Worm (Caenorhabditis elegans) whole organism, young adult: ENCODE data around the gene T26H8.5.
"Not testable (repeated sequence)": the region's sequence is repeated elsewhere in the genome, so short reads cannot be mapped to it uniquely, and the experiment has no call there.

Source experiments
- C06A6.2 ChIP-seq: fragments of 200-800 bp; sonication (Bioruptor generic); conservative IDR thresholded peaks from 2 replicates; pipeline ENCODE4 v1.3.6; 2022; ENCODE audit warnings: missing genetic modification characterization, missing compliant biosample characterization
- F10E7.11 ChIP-seq: sonication (generic microtip); optimal IDR thresholded peaks from 2 replicates; lab custom pipeline; 2017; ENCODE audit warnings: mild to moderate bottlenecking, missing genetic modification characterization, moderate library complexity, missing compliant biosample characterization
- F22D6.2 ChIP-seq: sonication (generic microtip); optimal IDR thresholded peaks from 2 replicates; lab custom pipeline; 2016; ENCODE audit warnings: mild to moderate bottlenecking, missing genetic modification characterization, missing compliant biosample characterization
- F33H1.4 ChIP-seq: fragments of 200-800 bp; sonication (Bioruptor generic); IDR thresholded peaks from 2 replicates; pipeline ENCODE4 v1.3.6; 2022; ENCODE audit warnings: missing genetic modification reagents, missing genetic modification characterization, missing compliant biosample characterization
- F49E8.2 ChIP-seq: sonication (generic microtip); optimal IDR thresholded peaks from 3 replicates; lab custom pipeline; 2017; ENCODE audit warnings: missing genetic modification characterization, mild to moderate bottlenecking, missing compliant biosample characterization, antibody characterized with exemption, moderate library complexity; ENCODE audit not compliant: insufficient read depth
- K12H6.12 ChIP-seq: fragments of 200-800 bp; sonication (Bioruptor generic); optimal IDR thresholded peaks from 2 replicates; lab custom pipeline; 2018; ENCODE audit warnings: mild to moderate bottlenecking, missing genetic modification characterization, missing compliant biosample characterization
- Y95B8A.8 ChIP-seq: fragments of 200-800 bp; sonication (Bioruptor generic); IDR thresholded peaks from 2 replicates; pipeline ENCODE4 v1.3.6; 2022; ENCODE audit warnings: missing genetic modification reagents, missing genetic modification characterization, missing compliant biosample characterization
- ZK185.1 ChIP-seq: sonication (generic microtip); optimal IDR thresholded peaks from 2 replicates; lab custom pipeline; 2016; ENCODE audit warnings: mild to moderate bottlenecking, missing genetic modification characterization, missing compliant biosample characterization; ENCODE audit not compliant: poor library complexity, severe bottlenecking
- bed-1 ChIP-seq: fragments of 200-800 bp; sonication (Bioruptor generic); IDR thresholded peaks from 2 replicates; pipeline ENCODE4 v1.3.6; 2022; ENCODE audit warnings: missing genetic modification reagents, missing genetic modification characterization, missing compliant biosample characterization
- bed-2 ChIP-seq: fragments of 200-800 bp; sonication (Bioruptor generic); IDR thresholded peaks from 2 replicates; pipeline ENCODE4 v1.3.6; 2022; ENCODE audit warnings: missing genetic modification reagents, missing genetic modification characterization, missing compliant biosample characterization
- cebp-2 ChIP-seq: fragments of 200-800 bp; sonication (Bioruptor generic); IDR thresholded peaks from 2 replicates; pipeline ENCODE4 v1.3.6; 2022; ENCODE audit warnings: missing genetic modification characterization, missing compliant biosample characterization
- ceh-40 ChIP-seq: fragments of 200-800 bp; sonication (Bioruptor generic); IDR thresholded peaks from 2 replicates; pipeline ENCODE4 v1.3.6; 2022; ENCODE audit warnings: missing genetic modification characterization, missing compliant biosample characterization
- ceh-58 ChIP-seq: fragments of 200-800 bp; sonication (Bioruptor generic); IDR thresholded peaks from 2 replicates; pipeline ENCODE4 v1.3.6; 2022; ENCODE audit warnings: missing genetic modification characterization, missing compliant biosample characterization
- ceh-79 ChIP-seq: sonication (generic microtip); optimal IDR thresholded peaks from 2 replicates; lab custom pipeline; 2017; ENCODE audit warnings: mild to moderate bottlenecking, missing genetic modification characterization, missing compliant biosample characterization
- efl-1 ChIP-seq: fragments of 150-350 bp; optimal IDR thresholded peaks from 2 replicates; lab custom pipeline; 2014; ENCODE audit warnings: missing biosample characterization, missing genetic modification reagents, missing genetic modification characterization
- egrh-3 ChIP-seq: fragments of 200-800 bp; sonication (Bioruptor generic); IDR thresholded peaks from 2 replicates; pipeline ENCODE4 v1.3.6; 2022; ENCODE audit warnings: missing genetic modification reagents, missing genetic modification characterization, missing compliant biosample characterization
- him-1 ChIP-seq: sonication (generic microtip); optimal IDR thresholded peaks from 2 replicates; lab custom pipeline; 2016; ENCODE audit warnings: missing genotype, missing genetic modification reagents, missing genetic modification characterization, missing compliant biosample characterization
- hlh-26 ChIP-seq: fragments of 200-800 bp; sonication (Bioruptor generic); conservative IDR thresholded peaks from 2 replicates; pipeline ENCODE4 v1.3.6; 2022; ENCODE audit warnings: missing genetic modification reagents, missing genetic modification characterization, missing compliant biosample characterization
- hmg-20 ChIP-seq: fragments of 200-800 bp; sonication (Bioruptor generic); IDR thresholded peaks from 2 replicates; pipeline ENCODE4 v1.3.6; 2022; ENCODE audit warnings: missing genetic modification reagents, missing genetic modification characterization, missing compliant biosample characterization
- hsf-1 ChIP-seq: fragments of 200-800 bp; sonication (Bioruptor generic); IDR thresholded peaks from 2 replicates; pipeline ENCODE4 v1.3.6; 2022; ENCODE audit warnings: missing genetic modification reagents, missing genetic modification characterization, missing compliant biosample characterization
- lag-1 ChIP-seq: fragments of 200-800 bp; sonication (Bioruptor generic); IDR thresholded peaks from 2 replicates; pipeline ENCODE4 v1.3.6; 2022; ENCODE audit warnings: missing genetic modification reagents, missing genetic modification characterization, missing compliant biosample characterization
- let-607 ChIP-seq, 2 experiments: fragments of 200-800 bp in 1 of 2; sonication (Bioruptor generic) in 1 of 2; sonication (generic microtip) in 1 of 2; optimal IDR thresholded peaks; 2 replicates each; lab custom pipeline; 2016 to 2018; ENCODE audit warnings: mild to moderate bottlenecking in 2 of 2, missing compliant biosample characterization in 2 of 2, missing genetic modification characterization in 2 of 2, moderate library complexity in 2 of 2, missing genotype in 1 of 2
- lin-26 ChIP-seq: fragments of 200-800 bp; sonication (Bioruptor generic); IDR thresholded peaks from 2 replicates; pipeline ENCODE4 v1.3.6; 2022; ENCODE audit warnings: missing genetic modification reagents, missing genetic modification characterization, missing compliant biosample characterization
- madf-6 ChIP-seq: fragments of 200-800 bp; sonication (Bioruptor generic); IDR thresholded peaks from 2 replicates; pipeline ENCODE4 v1.3.6; 2022; ENCODE audit warnings: missing genetic modification reagents, missing genetic modification characterization, missing compliant biosample characterization
- mxl-1 ChIP-seq: sonication (generic microtip); optimal IDR thresholded peaks from 2 replicates; lab custom pipeline; 2016; ENCODE audit warnings: missing genetic modification characterization, missing compliant biosample characterization
- nfya-2 ChIP-seq: fragments of 200-800 bp; sonication (Bioruptor generic); IDR thresholded peaks from 2 replicates; pipeline ENCODE4 v1.3.6; 2022; ENCODE audit warnings: missing genetic modification reagents, missing genetic modification characterization, missing compliant biosample characterization
- nfyb-1 ChIP-seq: fragments of 200-800 bp; sonication (Bioruptor generic); IDR thresholded peaks from 2 replicates; pipeline ENCODE4 v1.3.6; 2022; ENCODE audit warnings: missing genetic modification reagents, missing genetic modification characterization, missing compliant biosample characterization
- nhr-179 ChIP-seq: sonication (generic microtip); optimal IDR thresholded peaks from 2 replicates; lab custom pipeline; 2016; ENCODE audit warnings: mild to moderate bottlenecking, missing genetic modification characterization, missing compliant biosample characterization
- rcor-1 ChIP-seq: fragments of 200-800 bp; sonication (Bioruptor generic); IDR thresholded peaks from 2 replicates; pipeline ENCODE4 v1.3.6; 2022; ENCODE audit warnings: missing genetic modification reagents, missing genetic modification characterization, missing compliant biosample characterization
- repo-1 ChIP-seq: sonication (generic microtip); optimal IDR thresholded peaks from 2 replicates; lab custom pipeline; 2017; ENCODE audit warnings: mild to moderate bottlenecking, missing genetic modification characterization, missing compliant biosample characterization
- rpc-1 ChIP-seq, 2 experiments: fragments of 150-350 bp in 1 of 2; sonication (generic microtip) in 1 of 2; optimal IDR thresholded peaks; 2 replicates each; lab custom pipeline; 2014 to 2018; ENCODE audit warnings: missing biosample characterization in 1 of 2, missing genetic modification characterization in 1 of 2, missing genetic modification reagents in 1 of 2, missing genotype in 1 of 2
- tbx-9 ChIP-seq: sonication (generic microtip); optimal IDR thresholded peaks from 2 replicates; lab custom pipeline; 2016; ENCODE audit warnings: borderline replicate concordance, missing genetic modification characterization, inconsistent platforms, missing compliant biosample characterization
- ztf-3 ChIP-seq: fragments of 200-800 bp; sonication (Bioruptor generic); optimal IDR thresholded peaks from 2 replicates; lab custom pipeline; 2018; ENCODE audit warnings: mild to moderate bottlenecking, missing genetic modification characterization, missing compliant biosample characterization

Gene T26H8.5

DNA sequence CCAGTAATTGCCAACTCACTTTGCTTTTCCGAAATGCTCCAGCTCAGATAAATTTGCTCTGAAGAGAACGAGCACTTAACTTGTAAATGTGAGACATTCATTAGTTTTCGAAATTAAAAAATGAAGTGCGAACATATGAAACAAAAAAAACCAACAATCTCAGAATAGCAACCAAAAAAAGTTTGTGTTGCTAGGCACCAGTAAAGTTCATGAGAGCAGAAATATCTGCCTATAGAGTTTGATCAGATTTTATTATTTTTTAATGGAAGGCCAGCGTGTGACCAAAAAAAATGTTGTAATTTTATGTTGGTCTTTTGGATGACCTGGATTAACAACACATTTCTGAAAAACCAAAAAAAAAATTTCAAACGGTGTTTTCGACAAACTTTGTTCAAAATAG is 41.3 kb downstream of the T26H8.5 start, which contains the start of gene M01B2.12:
Gene M01B2.12 (minus strand): TSS at position 101 of the 400 bp plus-strand sequence.
- no peak for TF ChIP-seq C06A6.2 (GFP tag; lab: Robert Waterston, UW)
- no peak for TF ChIP-seq rpc-1 (optimal IDR thresholded peaks at IDR 0.05; lab: Kevin White, UChicago)
- no peak for TF ChIP-seq rpc-1 (tag; optimal IDR thresholded peaks at IDR 0.05; lab: Kevin White, UChicago)
- TF ChIP-seq F33H1.4, result no peak
- no peak for TF ChIP-seq egrh-3 (GFP tag; lab: Robert Waterston, UW)
- no peak for TF ChIP-seq let-607 (tag; optimal IDR thresholded peaks at IDR 0.05; lab: Kevin White, UChicago)
- no peak for TF ChIP-seq nhr-179 (tag; lab: Kevin White, UChicago)

DNA sequence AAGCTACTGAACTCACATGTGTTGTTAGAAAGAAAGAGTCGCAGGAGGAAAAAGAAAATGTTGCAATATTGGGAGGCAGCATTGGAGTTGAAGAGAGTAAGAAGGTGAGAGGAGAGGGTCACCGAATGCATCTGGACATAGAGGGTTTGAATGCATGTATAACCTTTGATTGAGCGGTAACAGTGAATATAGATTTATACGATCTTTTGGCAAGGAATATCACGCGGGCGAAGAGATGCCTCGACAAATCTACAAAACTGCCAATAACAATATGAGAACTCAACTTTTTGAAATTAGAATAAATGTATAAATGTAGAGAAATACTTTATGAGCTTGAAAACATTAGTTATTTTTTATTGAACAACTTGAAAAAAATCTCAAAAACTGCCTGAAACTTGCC is 43.1 kb downstream of the T26H8.5 start, which contains the start of gene M01B2.10:
Gene M01B2.10 (minus strand): TSS at position 101 of the 400 bp plus-strand sequence.
- TF ChIP-seq ceh-58, rcor-1, cebp-2 (GFP tag; lab: Robert Waterston, UW): not testable (repeated sequence)
- TF ChIP-seq, all 124 proteins: peak for 0; not testable (repeated sequence) for 124

DNA sequence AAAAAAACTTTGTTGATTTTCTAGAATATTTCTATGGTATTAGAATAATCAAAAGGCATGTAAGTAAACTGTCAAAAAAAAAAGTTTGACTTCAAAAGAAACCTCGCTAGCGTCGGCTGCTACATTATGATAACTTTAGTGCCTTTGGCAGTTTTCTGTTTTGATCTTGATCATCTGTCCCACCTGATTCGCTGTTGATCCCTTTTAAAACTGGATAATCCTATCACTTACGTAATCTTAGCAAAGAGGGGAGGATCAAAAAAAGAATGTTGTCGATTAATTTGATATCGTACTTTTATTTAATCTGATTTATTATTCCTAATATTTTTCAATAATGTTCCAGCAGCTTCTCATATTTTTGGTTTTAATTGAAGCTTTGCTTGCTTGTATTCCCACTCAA is 45.5 kb downstream of the T26H8.5 start, which contains the start of gene M01B2.8:
Gene M01B2.8 (plus strand): TSS at position 301 of the 400 bp plus-strand sequence.
- no peak for TF ChIP-seq nfya-2
- TF ChIP-seq lin-26 (GFP tag; lab: Robert Waterston, UW), result no peak
- no peak for TF ChIP-seq ZK185.1 (tag; lab: Kevin White, UChicago)
- no peak for TF ChIP-seq bed-1 (GFP tag; lab: Robert Waterston, UW)
- no peak for TF ChIP-seq lag-1 (GFP tag; lab: Robert Waterston, UW)
- TF ChIP-seq efl-1 (GFP tag; lab: Kevin White, UChicago), result no peak
- TF ChIP-seq mxl-1, result no peak

DNA sequence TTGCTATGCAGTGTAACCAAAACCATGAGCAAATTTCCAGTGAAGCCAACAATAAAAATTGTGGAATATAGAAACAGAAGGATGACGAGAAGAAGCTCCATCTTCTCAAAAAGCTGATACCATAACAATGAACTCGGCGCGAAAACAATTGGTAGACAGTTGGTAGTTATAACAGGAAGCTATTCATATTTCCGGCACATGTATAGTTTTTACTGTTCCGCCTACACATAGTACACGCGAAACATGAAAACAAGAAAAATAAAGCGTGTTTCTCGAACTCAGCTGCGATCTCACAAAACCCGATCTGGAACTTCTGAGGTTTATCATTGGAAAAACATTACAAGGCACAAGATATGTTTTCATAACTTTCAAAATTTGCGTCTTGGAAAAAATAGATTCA is 46.4 kb downstream of the T26H8.5 start, which contains the start of gene srsx-37:
Gene srsx-37 (minus strand): TSS at position 101 of the 400 bp plus-strand sequence.
- TF ChIP-seq bed-2 (GFP tag; lab: Robert Waterston, UW) (no peak), K12H6.12 (tag; lab: Kevin White, UChicago) (no peak), hlh-26 (GFP tag; lab: Robert Waterston, UW) (no peak), ztf-3 (no peak), lag-1 (GFP tag; lab: Robert Waterston, UW) (no peak), F10E7.11 (tag; lab: Kevin White, UChicago) (no peak), hmg-20 (GFP tag; lab: Robert Waterston, UW) (no peak), F22D6.2 (tag; lab: Kevin White, UChicago) (no peak), lin-26 (GFP tag; lab: Robert Waterston, UW) (no peak), ceh-79 (tag; lab: Kevin White, UChicago) (no peak), ceh-40 (GFP tag; lab: Robert Waterston, UW) (no peak), hsf-1 (GFP tag; lab: Robert Waterston, UW) (no peak), F49E8.2 (tag; lab: Kevin White, UChicago) (no peak), nfyb-1 (no peak), Y95B8A.8 (GFP tag; lab: Robert Waterston, UW) (no peak), madf-6 (GFP tag; lab: Robert Waterston, UW) (no peak), him-1 (tag; lab: Kevin White, UChicago) (no peak), repo-1 (tag; lab: Kevin White, UChicago) (no peak), rpc-1 (optimal IDR thresholded peaks at IDR 0.05; lab: Kevin White, UChicago) (no peak), rpc-1 (tag; optimal IDR thresholded peaks at IDR 0.05; lab: Kevin White, UChicago) (no peak), tbx-9 (tag; lab: Kevin White, UChicago) (no peak)
